Fruit fly (Drosophila melanogaster): ENCODE measurements around the gene CG32228.

CG32228 gene

DNA sequence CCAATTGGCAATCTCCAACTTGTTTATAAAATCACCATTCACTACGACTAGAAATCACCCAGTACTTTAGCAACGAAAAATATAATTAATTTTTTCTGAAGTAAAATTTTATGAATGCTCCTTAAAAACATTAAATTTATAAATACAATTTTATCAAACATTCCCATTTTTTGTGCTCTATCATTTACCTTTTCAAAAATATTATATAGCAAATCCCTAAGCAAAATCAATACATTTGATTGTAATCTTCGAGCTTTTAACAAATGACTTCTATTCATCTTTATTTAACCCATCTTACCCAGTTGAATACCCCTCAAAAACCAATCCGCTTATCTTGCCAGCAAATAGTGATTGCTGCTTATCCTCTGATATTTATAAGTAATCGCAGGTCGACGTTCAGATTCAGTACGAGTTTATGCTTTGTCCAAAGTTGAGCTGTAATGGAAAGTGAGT is 44.2 kb upstream of the CG32228 start, which contains the start of gene CG17145:
Gene CG17145, plus strand, starts transcription at position 403 of the 453 bp plus-strand sequence.
- TF ChIP-seq CG11762 (GFP tag; optimal IDR thresholded peaks at IDR 0.05; ENCODE audit: insufficient read depth) (no peak), topi (GFP tag; optimal IDR thresholded peaks at IDR 0.05) (no peak), Eip93F (GFP tag; optimal IDR thresholded peaks at IDR 0.05) (no peak), fkh (GFP tag; optimal IDR thresholded peaks at IDR 0.05) (no peak), CG8319 (GFP tag; optimal IDR thresholded peaks at IDR 0.05) (no peak), CG11294 (GFP tag; IDR thresholded peaks at IDR 0.05) (no peak), esn (GFP tag; optimal IDR thresholded peaks at IDR 0.05) (no peak), acj6 (GFP tag; optimal IDR thresholded peaks at IDR 0.05) (no peak), Eip78C (GFP tag) (no peak), OdsH (GFP tag; optimal IDR thresholded peaks at IDR 0.05) (no peak), net (GFP tag; optimal IDR thresholded peaks at IDR 0.05) (no peak), pdm3 (GFP tag; optimal IDR thresholded peaks at IDR 0.05) (no peak), CG32006 (GFP tag; optimal IDR thresholded peaks at IDR 0.05) (no peak), CG6808 (GFP tag; optimal IDR thresholded peaks at IDR 0.05) (no peak), Sox102F (GFP tag; optimal IDR thresholded peaks at IDR 0.05) (no peak), salr (GFP tag; optimal IDR thresholded peaks at IDR 0.05) (no peak), CG6854 (GFP tag; optimal IDR thresholded peaks at IDR 0.05) (no peak)

DNA sequence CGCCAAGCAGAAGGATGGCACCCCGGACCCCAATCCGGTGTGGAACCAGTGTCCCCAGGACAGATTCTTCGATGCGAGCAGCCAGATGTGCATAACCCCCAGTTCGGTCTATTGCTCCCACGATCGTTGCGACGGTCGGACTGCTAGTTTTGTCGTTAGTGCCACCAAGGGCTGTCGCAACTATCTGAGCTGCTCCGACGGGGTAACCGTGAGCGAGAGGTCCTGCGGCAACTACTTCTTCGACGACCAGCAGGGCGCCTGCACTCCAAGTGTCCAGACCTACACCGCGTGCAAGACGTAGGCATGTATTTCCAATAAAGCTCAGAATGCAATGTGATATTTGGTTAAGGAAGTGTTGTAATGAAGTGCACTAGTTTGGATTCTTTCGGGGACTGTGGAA is 43.0 kb upstream of the CG32228 start:
- TF ChIP-seq ss (GFP tag; optimal IDR thresholded peaks at IDR 0.05) (no peak), CG8319 (GFP tag; optimal IDR thresholded peaks at IDR 0.05) (no peak), Smox (GFP tag; optimal IDR thresholded peaks at IDR 0.05) (no peak), lz (GFP tag; optimal IDR thresholded peaks at IDR 0.05) (no peak), Hr38 (GFP tag; optimal IDR thresholded peaks at IDR 0.05) (no peak), CG6808 (GFP tag; optimal IDR thresholded peaks at IDR 0.05) (no peak), CG1621 (tag; optimal IDR thresholded peaks at IDR 0.05) (no peak), CG32006 (GFP tag; optimal IDR thresholded peaks at IDR 0.05) (no peak)

DNA sequence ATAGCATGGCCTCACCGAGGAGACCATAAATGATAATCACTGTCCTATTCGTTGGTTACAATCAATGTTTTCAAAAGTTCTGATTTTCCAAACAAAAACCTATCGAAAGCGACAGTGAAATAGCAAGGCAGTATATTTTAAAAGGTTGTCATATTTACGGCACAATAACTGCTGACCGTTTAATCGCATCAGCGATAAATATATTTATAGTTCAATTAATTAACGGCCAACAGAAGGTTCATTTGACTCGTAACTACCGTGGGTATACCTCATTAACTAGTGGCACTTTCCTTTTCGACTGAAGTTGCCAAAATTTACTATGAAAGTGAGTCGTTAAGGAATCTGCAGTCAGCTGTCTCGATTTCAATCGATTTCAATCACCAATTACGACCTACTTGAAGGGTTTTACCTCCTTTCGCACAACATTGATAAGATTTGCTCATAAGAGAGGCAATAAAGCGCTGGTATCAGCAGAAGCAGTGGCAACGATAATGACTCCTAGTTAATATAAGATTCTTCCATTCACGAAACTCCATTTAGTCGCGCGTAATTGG is 42.1 kb upstream of the CG32228 start, which contains the start of gene CG17147:
Gene CG17147, plus strand, starts transcription at position 535 of the 554 bp plus-strand sequence.
- TF ChIP-seq CG34406 (GFP tag; optimal IDR thresholded peaks at IDR 0.05) (no peak), Hr4 (GFP tag; optimal IDR thresholded peaks at IDR 0.05) (no peak), Ets21C (GFP tag; optimal IDR thresholded peaks at IDR 0.05) (no peak), Sox15 (GFP tag; optimal IDR thresholded peaks at IDR 0.05) (no peak), pdm3 (GFP tag; optimal IDR thresholded peaks at IDR 0.05) (no peak), Eip75B (GFP tag; optimal IDR thresholded peaks at IDR 0.05) (no peak), spab (GFP tag; optimal IDR thresholded peaks at IDR 0.05) (no peak), dac (GFP tag; optimal IDR thresholded peaks at IDR 0.05) (no peak), CG1621 (tag; optimal IDR thresholded peaks at IDR 0.05) (no peak), Gug (GFP tag; IDR thresholded peaks at IDR 0.05) (no peak), Ets96B (tag; optimal IDR thresholded peaks at IDR 0.05) (no peak), dsx (GFP tag; optimal IDR thresholded peaks at IDR 0.05; ENCODE audit: poor library complexity, severe bottlenecking) (no peak), CG15336 (GFP tag; IDR thresholded peaks at IDR 0.05) (no peak)

DNA sequence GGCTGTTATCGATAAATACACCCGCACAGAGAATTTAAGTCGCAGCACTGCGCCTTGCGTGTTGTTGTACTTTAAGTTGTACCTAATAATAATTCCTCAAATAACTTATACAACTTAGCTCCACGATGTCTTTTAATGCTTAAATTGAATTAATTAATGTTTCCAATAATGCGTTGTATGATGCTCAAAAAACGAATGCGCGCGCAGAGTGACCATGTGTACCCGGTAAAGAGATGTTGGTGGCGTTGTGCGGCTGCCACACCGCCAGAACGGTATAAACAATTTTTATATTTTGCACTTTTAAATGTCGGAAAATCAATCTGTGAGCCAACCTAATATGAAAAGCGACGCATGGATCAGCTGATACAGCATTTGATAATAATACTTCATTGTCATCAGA is 39.5 kb upstream of the CG32228 start:
- TF ChIP-seq spab (GFP tag; optimal IDR thresholded peaks at IDR 0.05): no peak
- TF ChIP-seq CG10631 (GFP tag; optimal IDR thresholded peaks at IDR 0.05): no peak
- TF ChIP-seq Gug (GFP tag; IDR thresholded peaks at IDR 0.05): no peak
